Fruit fly (Drosophila melanogaster): ENCODE data around the gene CG5455.

The CG5455 gene

dm6 chr3R:26462173-26462959 lies 1.0 kb downstream of the CG5455 start:
- TF ChIP-seq lmd (GFP tag; IDR thresholded peaks at IDR 0.05) (0 out of 2 replicates have a peak, but pooled peaks have one; percentile 36), CG4328 (GFP tag; optimal IDR thresholded peaks at IDR 0.05) (peak; percentile 6), CG10321 (GFP tag; IDR thresholded peaks at IDR 0.05) (peak; percentile 5; the same call in 1 of the 2 replicates), caup (GFP tag; optimal IDR thresholded peaks at IDR 0.05; ENCODE audit: severe bottlenecking) (no peak), CG16813 (GFP tag; IDR thresholded peaks at IDR 0.05; ENCODE audit: partially characterized antibody) (no peak), CG11456 (GFP tag; IDR thresholded peaks at IDR 0.05) (no peak), mirr (GFP tag; optimal IDR thresholded peaks at IDR 0.05) (peak; percentile 56), fd96Cb (tag; optimal IDR thresholded peaks at IDR 0.05) (peak; percentile 32), unpg (GFP tag; optimal IDR thresholded peaks at IDR 0.05) (peak; percentile 37), CG9817 (tag; optimal IDR thresholded peaks at IDR 0.05) (no peak), pnt (GFP tag; optimal IDR thresholded peaks at IDR 0.05) (no peak), z (GFP tag; IDR thresholded peaks at IDR 0.05) (no peak), Spps (tag; optimal IDR thresholded peaks at IDR 0.05) (no peak), CG7839 (tag; optimal IDR thresholded peaks at IDR 0.05) (peak; percentile 33), Drgx (GFP tag; IDR thresholded peaks at IDR 0.05) (peak; percentile 59), disco-r (GFP tag; optimal IDR thresholded peaks at IDR 0.05) (no peak), HLH3B (GFP tag; IDR thresholded peaks at IDR 0.05) (peak; percentile 15; the same call in 1 of the 2 replicates), chinmo (GFP tag; IDR thresholded peaks at IDR 0.05; ENCODE audit: partially characterized antibody) (peak; percentile 79; the same call in 2 of the 4 replicates), nerfin-2 (GFP tag; IDR thresholded peaks at IDR 0.05; ENCODE audit: partially characterized antibody) (no peak), dmrt99B (tag; optimal IDR thresholded peaks at IDR 0.05) (peak; percentile 58), Awh (GFP tag; IDR thresholded peaks at IDR 0.05) (no peak), Ets97D (GFP tag; optimal IDR thresholded peaks at IDR 0.05) (no peak), stc (GFP tag; IDR thresholded peaks at IDR 0.05) (0 out of 2 replicates have a peak, but pooled peaks have one; percentile 22), run (tag; optimal IDR thresholded peaks at IDR 0.05) (no peak), CG16779 (GFP tag; IDR thresholded peaks at IDR 0.05) (0 out of 2 replicates have a peak, but pooled peaks have one; percentile 48), CG17568 (GFP tag; optimal IDR thresholded peaks at IDR 0.05) (no peak), jigr1 (GFP tag; IDR thresholded peaks at IDR 0.05) (no peak), CG17385 (GFP tag; optimal IDR thresholded peaks at IDR 0.05) (peak; percentile 43), zen (tag; optimal IDR thresholded peaks at IDR 0.05) (no peak), Atf6 (GFP tag; IDR thresholded peaks at IDR 0.05) (0 out of 2 replicates have a peak, but pooled peaks have one; percentile 32), ase (GFP tag; IDR thresholded peaks at IDR 0.05) (no peak), CG17802 (tag; optimal IDR thresholded peaks at IDR 0.05) (no peak), CG7556 (GFP tag; optimal IDR thresholded peaks at IDR 0.05) (peak; percentile 43), CG6854 (GFP tag; optimal IDR thresholded peaks at IDR 0.05) (peak; percentile 1), gce (GFP tag; IDR thresholded peaks at IDR 0.05) (no peak), lilli (GFP tag; optimal IDR thresholded peaks at IDR 0.05) (peak; percentile 3), E2f1 (GFP tag; IDR thresholded peaks at IDR 0.05) (peak; percentile 36), unc-4 (GFP tag; IDR thresholded peaks at IDR 0.05; ENCODE audit: partially characterized antibody) (0 out of 2 replicates have a peak, but pooled peaks have one; percentile 10), Xbp1 (GFP tag; optimal IDR thresholded peaks at IDR 0.05) (peak; percentile 4), CG10462 (GFP tag; optimal IDR thresholded peaks at IDR 0.05) (no peak), Ptx1 (GFP tag; IDR thresholded peaks at IDR 0.05) (0 out of 2 replicates have a peak, but pooled peaks have one; percentile 24), D19A (tag; optimal IDR thresholded peaks at IDR 0.05) (no peak), tll (GFP tag; optimal IDR thresholded peaks at IDR 0.05) (no peak), Hsf (GFP tag; optimal IDR thresholded peaks at IDR 0.05) (no peak), CG18619 (GFP tag; optimal IDR thresholded peaks at IDR 0.05) (peak; percentile 4), hkb (optimal IDR thresholded peaks at IDR 0.05) (no peak), hkb (GFP tag; IDR thresholded peaks at IDR 0.05) (peak; percentile 44; the same call in 1 of the 2 replicates), Hmr (GFP tag; optimal IDR thresholded peaks at IDR 0.05) (peak; percentile 30)
